Fruit fly (Drosophila melanogaster) whole organism, adult: ENCODE results near the gene Piezo.

Experiments used
- CG7045 ChIP-seq: fragments of 200-800 bp; sonication (Bioruptor generic); optimal IDR thresholded peaks from 2 replicates; lab custom pipeline; 2017; ENCODE audit warnings: missing biosample characterization, mild to moderate bottlenecking, missing genetic modification characterization
- kay ChIP-seq: fragments of 200-800 bp; sonication (Bioruptor generic); peaks from one replicate; lab custom pipeline; 2016; ENCODE audit warnings: missing biosample characterization, missing genetic modification characterization, borderline replicate concordance
- ovo ChIP-seq: fragments of 200-800 bp; sonication (Bioruptor generic); optimal IDR thresholded peaks from 2 replicates; lab custom pipeline; 2016; ENCODE audit warnings: missing biosample characterization, missing genetic modification characterization
- toe ChIP-seq: fragments of 200-800 bp; sonication (Bioruptor generic); optimal IDR thresholded peaks from 2 replicates; lab custom pipeline; 2016; ENCODE audit warnings: missing biosample characterization, missing genetic modification characterization

dm6 chr2L:8171544-8171943 is 8.7 kb downstream of the Piezo start:
- TF ChIP-seq kay (GFP tag; lab: Kevin White, UChicago) (peak; percentile 30), toe (GFP tag; lab: Kevin White, UChicago) (no peak), ovo (GFP tag; lab: Kevin White, UChicago) (no peak), CG7045 (GFP tag; lab: Kevin White, UChicago) (no peak)
